Fruit fly (Drosophila melanogaster) whole organism, embryonic: ENCODE data around the gene Ir68b.

ENCODE experiments used
- B-H2 ChIP-seq: fragments of 200-800 bp; sonication (Bioruptor generic); optimal IDR thresholded peaks from 2 replicates; lab custom pipeline; 2018; ENCODE audit warnings: missing biosample characterization, mild to moderate bottlenecking, missing genetic modification characterization
- BEAF-32 ChIP-seq: fragments of 200-800 bp; sonication (Bioruptor generic); optimal IDR thresholded peaks from 3 replicates; lab custom pipeline; 2017; ENCODE audit warnings: missing biosample characterization, missing genetic modification characterization, mild to moderate bottlenecking, moderate library complexity, missing genetic modification reagents
- CG11085 ChIP-seq: fragments of 200-800 bp; sonication (Bioruptor generic); IDR thresholded peaks from 2 replicates; pipeline ENCODE4 v1.3.6; 2022; ENCODE audit warnings: missing biosample characterization, missing genetic modification characterization
- CG11723 ChIP-seq: fragments of 200-800 bp; sonication (Bioruptor generic); optimal IDR thresholded peaks from 2 replicates; lab custom pipeline; 2017; ENCODE audit warnings: missing biosample characterization, mild to moderate bottlenecking, missing genetic modification characterization
- CG12071 ChIP-seq: fragments of 200-800 bp; sonication (Bioruptor generic); optimal IDR thresholded peaks from 3 replicates; lab custom pipeline; 2018; ENCODE audit warnings: missing biosample characterization, mild to moderate bottlenecking, missing genetic modification characterization
- CG12299 ChIP-seq: fragments of 200-800 bp; sonication (Bioruptor generic); optimal IDR thresholded peaks from 2 replicates; lab custom pipeline; 2018; ENCODE audit warnings: missing biosample characterization, mild to moderate bottlenecking, missing genetic modification characterization
- CG12391 ChIP-seq: fragments of 200-800 bp; sonication (Bioruptor generic); optimal IDR thresholded peaks from 3 replicates; lab custom pipeline; 2018; ENCODE audit warnings: missing biosample characterization, mild to moderate bottlenecking, missing genetic modification characterization, moderate library complexity
- CG12659 ChIP-seq: fragments of 200-800 bp; sonication (Bioruptor generic); optimal IDR thresholded peaks from 3 replicates; lab custom pipeline; 2017; ENCODE audit warnings: mild to moderate bottlenecking, missing biosample characterization, missing genetic modification reagents, missing genetic modification characterization
- CG12769 ChIP-seq: fragments of 200-800 bp; sonication (Bioruptor generic); optimal IDR thresholded peaks from 2 replicates; lab custom pipeline; 2019; ENCODE audit warnings: missing biosample characterization, mild to moderate bottlenecking, missing genetic modification characterization, moderate library complexity
- CG15269 ChIP-seq: fragments of 200-800 bp; sonication (Bioruptor generic); optimal IDR thresholded peaks from 2 replicates; lab custom pipeline; 2018; ENCODE audit warnings: missing biosample characterization, mild to moderate bottlenecking, missing genetic modification characterization, moderate library complexity
- CG15479 ChIP-seq: fragments of 200-800 bp; sonication (Bioruptor generic); optimal IDR thresholded peaks from 3 replicates; lab custom pipeline; 2019; ENCODE audit warnings: missing biosample characterization, mild to moderate bottlenecking, missing genetic modification characterization, moderate library complexity
- CG1602 ChIP-seq: fragments of 200-800 bp; sonication (Bioruptor generic); optimal IDR thresholded peaks from 3 replicates; lab custom pipeline; 2016; ENCODE audit warnings: missing biosample characterization, missing genetic modification characterization
- CG18011 ChIP-seq: fragments of 200-800 bp; sonication (Bioruptor generic); optimal IDR thresholded peaks from 2 replicates; lab custom pipeline; 2017; ENCODE audit warnings: missing biosample characterization, missing genetic modification characterization, mild to moderate bottlenecking, moderate library complexity, missing genotype
- CG2889 ChIP-seq: fragments of 200-800 bp; sonication (Bioruptor generic); IDR thresholded peaks from 3 replicates; pipeline ENCODE4 v1.3.6; 2022; ENCODE audit warnings: missing biosample characterization, missing genetic modification characterization
- CG3407 ChIP-seq: fragments of 200-800 bp; sonication (Bioruptor generic); optimal IDR thresholded peaks from 2 replicates; lab custom pipeline; 2018; ENCODE audit warnings: missing biosample characterization, mild to moderate bottlenecking, missing genetic modification characterization
- CG4282 ChIP-seq: fragments of 200-800 bp; sonication (Bioruptor generic); optimal IDR thresholded peaks from 2 replicates; lab custom pipeline; 2016; ENCODE audit warnings: missing biosample characterization, missing genetic modification characterization
- CG4707 ChIP-seq: fragments of 200-800 bp; sonication (Bioruptor generic); optimal IDR thresholded peaks from 2 replicates; lab custom pipeline; 2018; ENCODE audit warnings: missing biosample characterization, mild to moderate bottlenecking, missing genetic modification characterization, moderate library complexity
- CG5953 ChIP-seq: fragments of 200-800 bp; sonication (Bioruptor generic); IDR thresholded peaks from 2 replicates; pipeline ENCODE4 v1.3.6; 2022; ENCODE audit warnings: missing biosample characterization, missing genetic modification characterization
- CG8359 ChIP-seq: fragments of 200-800 bp; sonication (Bioruptor generic); optimal IDR thresholded peaks from 2 replicates; lab custom pipeline; 2017; ENCODE audit warnings: missing biosample characterization, mild to moderate bottlenecking, missing genetic modification characterization, borderline replicate concordance
- CG9797 ChIP-seq: fragments of 200-800 bp; sonication (Bioruptor generic); optimal IDR thresholded peaks from 3 replicates; lab custom pipeline; 2018; ENCODE audit warnings: missing biosample characterization, mild to moderate bottlenecking, missing genetic modification characterization
- Dbx ChIP-seq: fragments of 200-800 bp; sonication (Bioruptor generic); IDR thresholded peaks from 3 replicates; pipeline ENCODE4 v1.3.6; 2022; ENCODE audit warnings: missing biosample characterization, missing genetic modification characterization
- Dip3 ChIP-seq: fragments of 200-800 bp; sonication (Bioruptor generic); optimal IDR thresholded peaks from 3 replicates; lab custom pipeline; 2016; ENCODE audit warnings: missing biosample characterization, missing genetic modification characterization
- Doc2 ChIP-seq: fragments of 200-800 bp; sonication (Bioruptor generic); IDR thresholded peaks from 2 replicates; pipeline ENCODE4 v1.3.6; 2022; ENCODE audit warnings: missing biosample characterization, missing genetic modification characterization
- Dp ChIP-seq: fragments of 200-800 bp; sonication (Bioruptor generic); optimal IDR thresholded peaks from 2 replicates; lab custom pipeline; 2018; ENCODE audit warnings: missing biosample characterization, mild to moderate bottlenecking, missing genetic modification characterization, moderate library complexity
- Hand ChIP-seq: fragments of 200-800 bp; sonication (Bioruptor generic); optimal IDR thresholded peaks from 2 replicates; lab custom pipeline; 2017; ENCODE audit warnings: mild to moderate bottlenecking, missing biosample characterization, missing genetic modification reagents, missing genetic modification characterization
- HmgD ChIP-seq: fragments of 200-800 bp; sonication (Bioruptor generic); optimal IDR thresholded peaks from 3 replicates; lab custom pipeline; 2016; ENCODE audit warnings: missing biosample characterization, missing genetic modification characterization
- Lpt ChIP-seq: fragments of >200 bp; optimal IDR thresholded peaks from 2 replicates; lab custom pipeline; 2018; ENCODE audit warnings: missing biosample characterization, missing genetic modification characterization
- Med ChIP-seq: fragments of 200-800 bp; sonication (Bioruptor generic); peaks from one replicate; lab custom pipeline; 2016; ENCODE audit warnings: missing biosample characterization, missing genetic modification characterization, mild to moderate bottlenecking, inconsistent platforms, moderate library complexity
- NFAT ChIP-seq: fragments of 200-800 bp; sonication (Bioruptor generic); IDR thresholded peaks from 2 replicates; pipeline ENCODE4 v1.3.6; 2022; ENCODE audit warnings: missing biosample characterization, missing genetic modification characterization
- Nf-YB ChIP-seq: fragments of 200-800 bp; sonication (Bioruptor generic); optimal IDR thresholded peaks from 3 replicates; lab custom pipeline; 2019; ENCODE audit warnings: missing biosample characterization, mild to moderate bottlenecking, missing genetic modification characterization, moderate library complexity
- Ravus ChIP-seq: fragments of 200-800 bp; sonication (Bioruptor generic); IDR thresholded peaks from 2 replicates; pipeline ENCODE4 v1.3.6; 2022; ENCODE audit warnings: missing biosample characterization, missing genetic modification characterization
- ara ChIP-seq: fragments of 200-800 bp; sonication (Bioruptor generic); IDR thresholded peaks from 2 replicates; pipeline ENCODE4 v1.3.6; 2022; ENCODE audit warnings: missing biosample characterization, missing genetic modification characterization
- crol ChIP-seq: fragments of 200-800 bp; sonication (Bioruptor generic); IDR thresholded peaks from 2 replicates; pipeline ENCODE4 v1.3.6; 2022; ENCODE audit warnings: missing biosample characterization, missing genetic modification characterization
- da ChIP-seq: fragments of 200-800 bp; sonication (Bioruptor generic); optimal IDR thresholded peaks from 2 replicates; lab custom pipeline; 2016; ENCODE audit warnings: missing biosample characterization, missing genetic modification characterization
- dm ChIP-seq: fragments of 200-800 bp; sonication (Bioruptor generic); optimal IDR thresholded peaks from 3 replicates; lab custom pipeline; 2016; ENCODE audit warnings: missing biosample characterization, missing genetic modification characterization
- dpn ChIP-seq, 2 experiments: fragments of 200-800 bp; sonication (Bioruptor generic); optimal IDR thresholded peaks; 3 replicates each; lab custom pipeline; 2016; ENCODE audit warnings: missing biosample characterization in 2 of 2, missing genetic modification characterization in 2 of 2
- ewg ChIP-seq: fragments of 200-800 bp; sonication (Bioruptor generic); optimal IDR thresholded peaks from 3 replicates; lab custom pipeline; 2017; ENCODE audit warnings: mild to moderate bottlenecking, missing biosample characterization, missing genetic modification reagents, missing genetic modification characterization
- gt ChIP-seq: fragments of 200-800 bp; sonication (Bioruptor generic); IDR thresholded peaks from 2 replicates; pipeline ENCODE4 v1.3.6; 2022; ENCODE audit warnings: missing biosample characterization, missing genetic modification characterization
- her ChIP-seq: fragments of 200-800 bp; sonication (Bioruptor generic); optimal IDR thresholded peaks from 2 replicates; lab custom pipeline; 2016; ENCODE audit warnings: missing biosample characterization, missing genetic modification characterization
- hth ChIP-seq: fragments of >200 bp; optimal IDR thresholded peaks from 2 replicates; lab custom pipeline; 2017; ENCODE audit warnings: inconsistent platforms
- nmo ChIP-seq: fragments of 200-800 bp; sonication (Bioruptor generic); optimal IDR thresholded peaks from 2 replicates; lab custom pipeline; 2018; ENCODE audit warnings: missing biosample characterization, mild to moderate bottlenecking, missing genetic modification characterization, moderate library complexity
- odd ChIP-seq: fragments of 200-800 bp; sonication (Bioruptor generic); optimal IDR thresholded peaks from 2 replicates; lab custom pipeline; 2017; ENCODE audit warnings: missing biosample characterization, mild to moderate bottlenecking, missing genetic modification characterization
- pb ChIP-seq: fragments of 200-800 bp; sonication (Bioruptor generic); optimal IDR thresholded peaks from 3 replicates; lab custom pipeline; 2016; ENCODE audit warnings: missing biosample characterization, missing genetic modification characterization
- pros ChIP-seq: fragments of 200-800 bp; sonication (Bioruptor generic); optimal IDR thresholded peaks from 3 replicates; lab custom pipeline; 2019; ENCODE audit warnings: missing biosample characterization, mild to moderate bottlenecking, missing genetic modification characterization, moderate library complexity
- repo ChIP-seq: fragments of 200-800 bp; sonication (Bioruptor generic); optimal IDR thresholded peaks from 2 replicates; lab custom pipeline; 2016; ENCODE audit warnings: missing biosample characterization, missing genetic modification characterization
- row ChIP-seq: fragments of 200-800 bp; sonication (Bioruptor generic); IDR thresholded peaks from 3 replicates; pipeline ENCODE4 v1.3.6; 2022; ENCODE audit warnings: missing biosample characterization, missing genetic modification characterization
- sens ChIP-seq: fragments of 200-800 bp; sonication (Bioruptor generic); peaks from one replicate; lab custom pipeline; 2016; ENCODE audit warnings: missing biosample characterization, missing genetic modification characterization
- shn ChIP-seq: fragments of 200-800 bp; sonication (Bioruptor generic); optimal IDR thresholded peaks from 3 replicates; lab custom pipeline; 2016; ENCODE audit warnings: missing biosample characterization, missing genetic modification characterization
- sna ChIP-seq: fragments of 200-800 bp; sonication (Bioruptor generic); IDR thresholded peaks from 2 replicates; pipeline ENCODE4 v1.3.6; 2022; ENCODE audit warnings: missing biosample characterization, missing genetic modification characterization; ENCODE audit not compliant: partially characterized antibody
- stc ChIP-seq: fragments of 200-800 bp; sonication (Bioruptor generic); IDR thresholded peaks from 2 replicates; pipeline ENCODE4 v1.3.6; 2022; ENCODE audit warnings: missing biosample characterization, missing genetic modification characterization
- tin ChIP-seq: fragments of 200-800 bp; sonication (Bioruptor generic); optimal IDR thresholded peaks from 3 replicates; lab custom pipeline; 2016; ENCODE audit warnings: missing biosample characterization, missing genetic modification characterization
- twi ChIP-seq: fragments of 200-800 bp; optimal IDR thresholded peaks from 2 replicates; lab custom pipeline; 2019; ENCODE audit warnings: missing biosample characterization, mild to moderate bottlenecking, missing genetic modification characterization, moderate library complexity

The Ir68b gene

dm6 chr3L:12136630-12137029 lies 9.4 kb upstream of the Ir68b start, which contains the start of the genes CG5645 and Atg12 (continued):
- TF ChIP-seq Dbx (GFP tag; lab: Robert Waterston, UW) (peak; percentile 73; the same call in 2 of the 3 replicates), CG5953 (GFP tag; lab: Robert Waterston, UW) (no peak), CG8359 (GFP tag; lab: Kevin White, UChicago) (no peak), CG15269 (tag; lab: Kevin White, UChicago) (peak; percentile 46), CG15479 (GFP tag; lab: Kevin White, UChicago) (no peak), CG3407 (no peak), CG4282 (GFP tag; lab: Kevin White, UChicago) (no peak), CG12769 (tag; lab: Kevin White, UChicago) (no peak), shn (no peak), Nf-YB (GFP tag; lab: Kevin White, UChicago) (no peak), tin (GFP tag; lab: Kevin White, UChicago) (peak; percentile 79), hth (no peak), sens (GFP tag; lab: Kevin White, UChicago) (peak; percentile 78), CG12071 (GFP tag; lab: Kevin White, UChicago) (no peak), sna (GFP tag; lab: Robert Waterston, UW) (peak; percentile 93), CG11723 (GFP tag; lab: Kevin White, UChicago) (no peak), CG11085 (no peak), HmgD (GFP tag; lab: Kevin White, UChicago) (no peak), CG1602 (GFP tag; lab: Kevin White, UChicago) (peak; percentile 5), CG12659 (GFP tag; lab: Kevin White, UChicago) (peak; percentile 60), twi (tag; lab: Kevin White, UChicago) (no peak), Lpt (GFP tag; lab: Kevin White, UChicago) (no peak), her (GFP tag; lab: Kevin White, UChicago) (no peak), gt (GFP tag; lab: Robert Waterston, UW) (no peak), odd (GFP tag; lab: Kevin White, UChicago) (no peak), ara (GFP tag; lab: Robert Waterston, UW) (no peak; the same call in 1 of the 2 replicates), CG12299 (peak; percentile 60), dpn (GFP tag; optimal IDR thresholded peaks at IDR 0.05; lab: Kevin White, UChicago) (peak; percentile 3 to 65), NFAT (GFP tag; lab: Robert Waterston, UW) (no peak), pb (GFP tag; lab: Kevin White, UChicago) (no peak), Med (no peak), BEAF-32 (GFP tag; lab: Kevin White, UChicago) (peak; percentile 80), nmo (peak; percentile 44), CG18011 (peak; percentile 10), dm (no peak), da (GFP tag; lab: Kevin White, UChicago) (no peak), CG12391 (peak; percentile 78), crol (GFP tag; lab: Robert Waterston, UW) (no peak), Doc2 (no peak), CG4707 (GFP tag; lab: Kevin White, UChicago) (no peak), Dp (peak; percentile 2), CG2889 (0 out of 3 replicates have a peak, but pooled peaks have one; percentile 36), ewg (no peak), Hand (GFP tag; lab: Kevin White, UChicago) (no peak), pros (GFP tag; lab: Kevin White, UChicago) (no peak), Ravus (0 out of 2 replicates have a peak, but pooled peaks have one; percentile 2), B-H2 (GFP tag; lab: Kevin White, UChicago) (peak; percentile 54), CG9797 (GFP tag; lab: Kevin White, UChicago) (no peak), stc (GFP tag; lab: Robert Waterston, UW) (no peak), Dip3 (GFP tag; lab: Kevin White, UChicago) (no peak), repo (no peak), row (GFP tag; lab: Robert Waterston, UW) (peak; percentile 88)
